Fruit fly (Drosophila melanogaster) whole organism, embryonic: ENCODE results near the gene Cep135.

Experiments used
- Asciz ChIP-seq: fragments of 200-800 bp; sonication (Bioruptor generic); optimal IDR thresholded peaks from 2 replicates; lab custom pipeline; 2017; ENCODE audit warnings: missing biosample characterization, mild to moderate bottlenecking, missing genetic modification characterization, missing genetic modification reagents
- BEAF-32 ChIP-seq: fragments of 200-800 bp; sonication (Bioruptor generic); optimal IDR thresholded peaks from 3 replicates; lab custom pipeline; 2017; ENCODE audit warnings: missing biosample characterization, missing genetic modification characterization, mild to moderate bottlenecking, moderate library complexity, missing genetic modification reagents
- BtbVII ChIP-seq: fragments of 200-800 bp; sonication (Bioruptor generic); optimal IDR thresholded peaks from 3 replicates; lab custom pipeline; 2017; ENCODE audit warnings: missing biosample characterization, mild to moderate bottlenecking, missing genetic modification characterization
- CG10274 ChIP-seq: fragments of 200-800 bp; sonication (Bioruptor generic); optimal IDR thresholded peaks from 3 replicates; lab custom pipeline; 2017; ENCODE audit warnings: missing biosample characterization, mild to moderate bottlenecking, missing genetic modification characterization
- CG10565 ChIP-seq: fragments of 200-800 bp; sonication (Bioruptor generic); optimal IDR thresholded peaks from 3 replicates; lab custom pipeline; 2016; ENCODE audit warnings: missing biosample characterization, mild to moderate bottlenecking, missing genetic modification characterization
- CG11398 ChIP-seq: fragments of 200-800 bp; sonication (Bioruptor generic); optimal IDR thresholded peaks from 2 replicates; lab custom pipeline; 2016; ENCODE audit warnings: missing biosample characterization, missing genetic modification characterization
- CG11456 ChIP-seq: fragments of 200-800 bp; sonication (Bioruptor generic); IDR thresholded peaks from 3 replicates; pipeline ENCODE4 v1.3.6; 2022; ENCODE audit warnings: missing biosample characterization, missing genetic modification characterization
- CG12299 ChIP-seq: fragments of 200-800 bp; sonication (Bioruptor generic); optimal IDR thresholded peaks from 2 replicates; lab custom pipeline; 2018; ENCODE audit warnings: missing biosample characterization, mild to moderate bottlenecking, missing genetic modification characterization
- CG15011 ChIP-seq: fragments of 200-800 bp; sonication (Bioruptor generic); optimal IDR thresholded peaks from 3 replicates; lab custom pipeline; 2018; ENCODE audit warnings: missing biosample characterization, mild to moderate bottlenecking, missing genetic modification characterization
- CG17568 ChIP-seq: fragments of 200-800 bp; sonication (Bioruptor generic); optimal IDR thresholded peaks from 2 replicates; lab custom pipeline; 2018; ENCODE audit warnings: missing biosample characterization, mild to moderate bottlenecking, missing genetic modification characterization, moderate library complexity
- CG17802 ChIP-seq: fragments of 200-800 bp; sonication (Bioruptor generic); optimal IDR thresholded peaks from 2 replicates; lab custom pipeline; 2018; ENCODE audit warnings: missing biosample characterization, mild to moderate bottlenecking, missing genetic modification characterization, moderate library complexity
- CG2875 ChIP-seq: fragments of 200-800 bp; sonication (Bioruptor generic); optimal IDR thresholded peaks from 2 replicates; lab custom pipeline; 2017; ENCODE audit warnings: missing biosample characterization, mild to moderate bottlenecking, missing genetic modification characterization, missing genetic modification reagents
- CG3163 ChIP-seq: fragments of 200-800 bp; sonication (Bioruptor generic); optimal IDR thresholded peaks from 3 replicates; lab custom pipeline; 2016; ENCODE audit warnings: missing biosample characterization, missing genetic modification characterization
- CG32767 ChIP-seq: fragments of 200-800 bp; sonication (Bioruptor generic); IDR thresholded peaks from 2 replicates; pipeline ENCODE4 v1.3.6; 2022; ENCODE audit warnings: missing biosample characterization, missing genetic modification characterization
- CG4282 ChIP-seq: fragments of 200-800 bp; sonication (Bioruptor generic); optimal IDR thresholded peaks from 2 replicates; lab custom pipeline; 2016; ENCODE audit warnings: missing biosample characterization, missing genetic modification characterization
- CG4707 ChIP-seq: fragments of 200-800 bp; sonication (Bioruptor generic); optimal IDR thresholded peaks from 2 replicates; lab custom pipeline; 2018; ENCODE audit warnings: missing biosample characterization, mild to moderate bottlenecking, missing genetic modification characterization, moderate library complexity
- CG8281 ChIP-seq: fragments of 200-800 bp; sonication (Bioruptor generic); optimal IDR thresholded peaks from 2 replicates; lab custom pipeline; 2018; ENCODE audit warnings: missing biosample characterization, mild to moderate bottlenecking, missing genetic modification characterization, moderate library complexity
- CG8765 ChIP-seq: fragments of 200-800 bp; sonication (Bioruptor generic); IDR thresholded peaks from 2 replicates; pipeline ENCODE4 v1.3.6; 2022; ENCODE audit warnings: missing biosample characterization, missing genetic modification characterization
- CG9437 ChIP-seq: fragments of 200-800 bp; sonication (Bioruptor generic); optimal IDR thresholded peaks from 2 replicates; lab custom pipeline; 2018; ENCODE audit warnings: missing biosample characterization, mild to moderate bottlenecking, missing genetic modification characterization
- CG9817 ChIP-seq: fragments of 200-800 bp; sonication (Bioruptor generic); optimal IDR thresholded peaks from 2 replicates; lab custom pipeline; 2018; ENCODE audit warnings: missing biosample characterization, mild to moderate bottlenecking, missing genetic modification characterization, moderate library complexity
- E2f1 ChIP-seq: fragments of 200-800 bp; sonication (Bioruptor generic); IDR thresholded peaks from 2 replicates; pipeline ENCODE4 v1.3.6; 2022; ENCODE audit warnings: missing biosample characterization, missing genetic modification characterization
- Elba2 ChIP-seq: fragments of 200-800 bp; sonication (Bioruptor generic); optimal IDR thresholded peaks from 3 replicates; lab custom pipeline; 2016; ENCODE audit warnings: missing biosample characterization, missing genetic modification characterization
- H15 ChIP-seq: fragments of 200-800 bp; sonication (Bioruptor generic); IDR thresholded peaks from 3 replicates; pipeline ENCODE4 v1.3.6; 2022; ENCODE audit warnings: missing biosample characterization, missing genetic modification characterization
- Hand ChIP-seq: fragments of 200-800 bp; sonication (Bioruptor generic); optimal IDR thresholded peaks from 2 replicates; lab custom pipeline; 2017; ENCODE audit warnings: mild to moderate bottlenecking, missing biosample characterization, missing genetic modification reagents, missing genetic modification characterization
- Jarid2 ChIP-seq: fragments of 200-800 bp; sonication (Bioruptor generic); optimal IDR thresholded peaks from 3 replicates; lab custom pipeline; 2017; ENCODE audit warnings: mild to moderate bottlenecking, missing biosample characterization, missing genetic modification reagents, missing genetic modification characterization
- Neu2 ChIP-seq: fragments of 200-800 bp; sonication (Bioruptor generic); optimal IDR thresholded peaks from 3 replicates; lab custom pipeline; 2016; ENCODE audit warnings: missing biosample characterization, missing genetic modification characterization, borderline replicate concordance
- Poxn ChIP-seq: fragments of 200-800 bp; sonication (Bioruptor generic); IDR thresholded peaks from 2 replicates; pipeline ENCODE4 v1.3.6; 2022; ENCODE audit warnings: missing biosample characterization, missing genetic modification characterization
- Rfx ChIP-seq: fragments of 200-800 bp; sonication (Bioruptor generic); IDR thresholded peaks from 2 replicates; pipeline ENCODE4 v1.3.6; 2022; ENCODE audit warnings: missing biosample characterization, missing genetic modification characterization
- Tbp ChIP-seq: fragments of >200 bp; optimal IDR thresholded peaks from 2 replicates; lab custom pipeline; 2018; ENCODE audit warnings: missing biosample characterization, missing genetic modification characterization
- Xbp1 ChIP-seq: fragments of 200-800 bp; sonication (Bioruptor generic); optimal IDR thresholded peaks from 3 replicates; lab custom pipeline; 2016; ENCODE audit warnings: missing biosample characterization, mild to moderate bottlenecking, missing genetic modification characterization
- ato ChIP-seq: fragments of 200-800 bp; sonication (Bioruptor generic); IDR thresholded peaks from 2 replicates; pipeline ENCODE4 v1.3.6; 2022; ENCODE audit warnings: missing biosample characterization, missing genetic modification characterization; ENCODE audit not compliant: partially characterized antibody
- bowl ChIP-seq: fragments of 200-800 bp; sonication (Bioruptor generic); IDR thresholded peaks from 2 replicates; pipeline ENCODE4 v1.3.6; 2022; ENCODE audit warnings: missing biosample characterization, missing genetic modification characterization
- chinmo ChIP-seq: fragments of 200-800 bp; sonication (Bioruptor generic); IDR thresholded peaks from 4 replicates; pipeline ENCODE4 v1.3.6; 2022; ENCODE audit warnings: missing biosample characterization, missing genetic modification characterization; ENCODE audit not compliant: partially characterized antibody
- danr ChIP-seq: fragments of 200-800 bp; sonication (Bioruptor generic); IDR thresholded peaks from 2 replicates; pipeline ENCODE4 v1.3.6; 2022; ENCODE audit warnings: missing biosample characterization, missing genetic modification characterization
- dmrt11E ChIP-seq: fragments of 200-800 bp; sonication (Bioruptor generic); optimal IDR thresholded peaks from 3 replicates; lab custom pipeline; 2018; ENCODE audit warnings: missing biosample characterization, mild to moderate bottlenecking, missing genetic modification characterization, moderate library complexity
- fd102C ChIP-seq: fragments of 200-800 bp; sonication (Bioruptor generic); optimal IDR thresholded peaks from 2 replicates; lab custom pipeline; 2018; ENCODE audit warnings: missing biosample characterization, mild to moderate bottlenecking, missing genetic modification characterization, moderate library complexity
- fd96Cb ChIP-seq: fragments of 200-800 bp; sonication (Bioruptor generic); optimal IDR thresholded peaks from 2 replicates; lab custom pipeline; 2018; ENCODE audit warnings: missing biosample characterization, mild to moderate bottlenecking, missing genetic modification characterization, moderate library complexity
- grau ChIP-seq: fragments of 200-800 bp; optimal IDR thresholded peaks from 3 replicates; lab custom pipeline; 2019; ENCODE audit warnings: missing biosample characterization, mild to moderate bottlenecking, missing genetic modification characterization, moderate library complexity
- nau ChIP-seq: fragments of 200-800 bp; sonication (Bioruptor generic); optimal IDR thresholded peaks from 3 replicates; lab custom pipeline; 2017; ENCODE audit warnings: missing biosample characterization, mild to moderate bottlenecking, missing genetic modification characterization, missing genetic modification reagents
- prd ChIP-seq, 3 experiments: fragments of >200 bp in 2 of 3; fragments of 200-800 bp in 1 of 3; sonication (Bioruptor generic) in 1 of 3; optimal IDR thresholded peaks in 2 of 3; IDR thresholded peaks in 1 of 3; 2 replicates in 2 of 3; 3 replicates in 1 of 3; pipeline versions ENCODE4 v1.3.6 to Lab custom; 2017 to 2022; ENCODE audit warnings: missing biosample characterization in 1 of 3, missing genetic modification characterization in 1 of 3
- pros ChIP-seq: fragments of 200-800 bp; sonication (Bioruptor generic); optimal IDR thresholded peaks from 3 replicates; lab custom pipeline; 2019; ENCODE audit warnings: missing biosample characterization, mild to moderate bottlenecking, missing genetic modification characterization, moderate library complexity
- ranshi ChIP-seq: fragments of 200-800 bp; sonication (Bioruptor generic); IDR thresholded peaks from 2 replicates; pipeline ENCODE4 v1.3.6; 2022; ENCODE audit warnings: missing biosample characterization, missing genetic modification characterization
- sc ChIP-seq, 3 experiments: fragments of >200 bp in 2 of 3; fragments of 200-800 bp in 1 of 3; sonication (Bioruptor generic) in 1 of 3; optimal IDR thresholded peaks; 2 replicates in 2 of 3; 3 replicates in 1 of 3; lab custom pipeline; 2017; ENCODE audit warnings: mild to moderate bottlenecking in 1 of 3, missing biosample characterization in 1 of 3, missing genetic modification characterization in 1 of 3, missing genetic modification reagents in 1 of 3
- slbo ChIP-seq: fragments of 200-800 bp; sonication (Bioruptor generic); IDR thresholded peaks from 2 replicates; pipeline ENCODE4 v1.3.6; 2022; ENCODE audit warnings: missing biosample characterization, missing genetic modification characterization
- tap ChIP-seq: fragments of 200-800 bp; optimal IDR thresholded peaks from 3 replicates; lab custom pipeline; 2019; ENCODE audit warnings: missing biosample characterization, mild to moderate bottlenecking, missing genetic modification characterization, moderate library complexity
- tgo ChIP-seq: fragments of 200-800 bp; sonication (Bioruptor generic); IDR thresholded peaks from 3 replicates; pipeline ENCODE4 v1.3.6; 2022; ENCODE audit warnings: missing biosample characterization, missing genetic modification characterization
- trem ChIP-seq: fragments of 200-800 bp; optimal IDR thresholded peaks from 3 replicates; lab custom pipeline; 2019; ENCODE audit warnings: missing biosample characterization, mild to moderate bottlenecking, missing genetic modification characterization, moderate library complexity
- ttk ChIP-seq: fragments of 200-800 bp; sonication (Bioruptor generic); IDR thresholded peaks from 2 replicates; pipeline ENCODE4 v2.1.2; 2022; ENCODE audit warnings: missing biosample characterization, missing genetic modification characterization
- unpg ChIP-seq: fragments of 200-800 bp; sonication (Bioruptor generic); optimal IDR thresholded peaks from 3 replicates; lab custom pipeline; 2018; ENCODE audit warnings: missing biosample characterization, mild to moderate bottlenecking, missing genetic modification characterization, moderate library complexity
- zfh1 ChIP-seq: fragments of 200-800 bp; sonication (Bioruptor generic); IDR thresholded peaks from 3 replicates; pipeline ENCODE4 v1.3.6; 2022; ENCODE audit warnings: missing biosample characterization, missing genetic modification characterization

Cep135 gene

DNA sequence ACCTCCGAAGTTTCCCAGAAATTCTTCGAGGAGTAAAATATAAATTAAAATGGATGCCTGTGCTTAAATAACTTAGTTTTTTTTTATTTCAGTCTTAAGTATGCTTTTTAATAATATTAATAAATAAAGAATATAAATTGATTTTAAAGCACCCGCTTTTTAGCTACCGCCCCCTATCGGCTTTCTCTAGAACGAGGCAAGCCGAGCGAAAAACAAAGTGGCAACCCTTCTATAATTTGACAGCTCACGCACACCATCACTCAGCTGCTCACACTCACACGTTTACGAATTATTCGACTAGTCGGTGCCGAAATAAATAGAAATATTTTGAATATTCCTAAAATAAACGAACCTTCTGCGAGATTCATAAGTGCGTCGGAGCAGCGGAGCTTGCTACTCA, 45.0 kb downstream of the Cep135 start, which contains the start of gene CG6878 (continued):
- TF ChIP-seq Elba2 (GFP tag; lab: Kevin White, UChicago), result no peak
- TF ChIP-seq CG12299 (tag; lab: Kevin White, UChicago), result no peak
- TF ChIP-seq Xbp1 (GFP tag; lab: Kevin White, UChicago), result peak; percentile 24
- peak; percentile 28; the same call in 1 of the 2 replicates for TF ChIP-seq ato (GFP tag; lab: Robert Waterston, UW)
- no peak for TF ChIP-seq CG4707 (GFP tag; lab: Kevin White, UChicago)
- no peak for TF ChIP-seq Neu2 (GFP tag; lab: Kevin White, UChicago)
- peak; percentile 43 for TF ChIP-seq BEAF-32 (GFP tag; lab: Kevin White, UChicago)
- TF ChIP-seq CG32767 (GFP tag; lab: Robert Waterston, UW), result no peak
- TF ChIP-seq grau (tag; lab: Kevin White, UChicago), result peak; percentile 38
- TF ChIP-seq chinmo, result no peak
- no peak for TF ChIP-seq bowl (GFP tag; lab: Robert Waterston, UW)
- TF ChIP-seq CG11456 (GFP tag; lab: Robert Waterston, UW), result peak; percentile 70; the same call in 2 of the 3 replicates
- peak; percentile 29 for TF ChIP-seq CG9817
- TF ChIP-seq ttk, result no peak
- TF ChIP-seq Hand (GFP tag; lab: Kevin White, UChicago), result no peak
- no peak for TF ChIP-seq Tbp (GFP tag; lab: Kevin White, UChicago)
- no peak for TF ChIP-seq CG17568 (GFP tag; lab: Kevin White, UChicago)
- TF ChIP-seq zfh1 (GFP tag; lab: Robert Waterston, UW), result no peak
- no peak for TF ChIP-seq CG10274 (GFP tag; lab: Kevin White, UChicago)
- no peak for TF ChIP-seq CG8765 (GFP tag; lab: Robert Waterston, UW)
- TF ChIP-seq unpg (GFP tag; lab: Kevin White, UChicago), result no peak
- peak; percentile 74 for TF ChIP-seq trem (tag; lab: Kevin White, UChicago)
- no peak for TF ChIP-seq nau (GFP tag; lab: Kevin White, UChicago)
- no peak for TF ChIP-seq dmrt11E (tag; lab: Kevin White, UChicago)
- no peak for TF ChIP-seq prd (optimal IDR thresholded peaks at IDR 0.05; lab: Kevin White, UChicago)
- TF ChIP-seq prd (GFP tag; IDR thresholded peaks at IDR 0.05; lab: Robert Waterston, UW), result no peak
- no peak for TF ChIP-seq danr
- no peak for TF ChIP-seq H15 (GFP tag; lab: Robert Waterston, UW)
- peak; percentile 61 for TF ChIP-seq Rfx (GFP tag; lab: Robert Waterston, UW)
- TF ChIP-seq Poxn (GFP tag; lab: Robert Waterston, UW), result no peak
- no peak for TF ChIP-seq pros
- no peak for TF ChIP-seq CG11398 (GFP tag; lab: Kevin White, UChicago)
- TF ChIP-seq Jarid2, result no peak
- TF ChIP-seq CG10565 (GFP tag; lab: Kevin White, UChicago), result no peak
- no peak for TF ChIP-seq CG3163 (GFP tag; lab: Kevin White, UChicago)
- peak; percentile 32 for TF ChIP-seq tap
- TF ChIP-seq CG9437 (GFP tag; lab: Kevin White, UChicago), result no peak
- TF ChIP-seq Asciz (GFP tag; lab: Kevin White, UChicago), result no peak
- TF ChIP-seq ranshi (GFP tag; lab: Robert Waterston, UW), result no peak
- no peak for TF ChIP-seq CG17802 (tag; lab: Kevin White, UChicago)
- peak; percentile 14; the same call in 1 of the 2 replicates for TF ChIP-seq slbo (GFP tag; lab: Robert Waterston, UW)
- no peak for TF ChIP-seq tgo (GFP tag; lab: Robert Waterston, UW)
- TF ChIP-seq CG4282 (GFP tag; lab: Kevin White, UChicago), result no peak
- TF ChIP-seq CG15011 (GFP tag; lab: Kevin White, UChicago), result no peak
- TF ChIP-seq CG8281 (tag; lab: Kevin White, UChicago), result no peak
- no peak for TF ChIP-seq CG2875 (GFP tag; lab: Kevin White, UChicago)
- TF ChIP-seq fd96Cb (tag; lab: Kevin White, UChicago), result no peak
- TF ChIP-seq E2f1, result no peak
- no peak for TF ChIP-seq sc (optimal IDR thresholded peaks at IDR 0.05; lab: Kevin White, UChicago)
- no peak for TF ChIP-seq sc (GFP tag; optimal IDR thresholded peaks at IDR 0.05; lab: Kevin White, UChicago)
- TF ChIP-seq fd102C, result no peak
- TF ChIP-seq BtbVII (GFP tag; lab: Kevin White, UChicago), result no peak
